Worm (Caenorhabditis elegans): ENCODE measurements around the gene dod-23.

dod-23 gene

DNA sequence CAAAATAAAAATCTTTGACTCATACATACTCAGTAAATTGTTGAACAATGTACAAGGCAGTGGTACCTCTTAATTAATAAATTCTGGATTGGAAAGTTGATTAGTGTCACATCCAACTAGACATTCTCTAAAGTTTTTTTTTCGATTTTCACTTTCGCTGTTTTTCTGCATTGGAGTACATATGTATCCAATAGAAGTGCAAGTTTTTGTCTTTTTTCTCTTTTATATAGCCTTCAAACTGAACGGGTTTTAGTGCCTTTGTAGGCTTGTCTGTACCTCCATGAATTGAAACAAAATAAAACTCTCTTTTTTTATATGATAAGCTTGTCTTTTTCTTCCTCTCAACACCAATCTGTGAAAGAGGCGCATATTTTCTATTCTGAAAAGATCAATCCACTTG, 18.8 kb downstream of the dod-23 start:
- TF ChIP-seq sea-1 (GFP tag; conservative IDR thresholded peaks at IDR 0.05) (no peak), tra-4 (tag; optimal IDR thresholded peaks at IDR 0.05) (no peak), tbx-11 (GFP tag; IDR thresholded peaks at IDR 0.05) (no peak), tbx-37 (GFP tag; conservative IDR thresholded peaks at IDR 0.05) (no peak), ceh-36 (tag; optimal IDR thresholded peaks at IDR 0.05) (no peak), scrt-1 (GFP tag; IDR thresholded peaks at IDR 0.05) (no peak), flt-1 (GFP tag; IDR thresholded peaks at IDR 0.05) (no peak), hnd-1 (tag; optimal IDR thresholded peaks at IDR 0.05) (no peak), aly-1 (tag; optimal IDR thresholded peaks at IDR 0.05) (no peak), hmg-4 (GFP tag; optimal IDR thresholded peaks at IDR 0.05) (no peak), ceh-13 (GFP tag; optimal IDR thresholded peaks at IDR 0.05) (no peak), F13C5.2 (tag; optimal IDR thresholded peaks at IDR 0.05) (no peak), pes-1 (GFP tag; IDR thresholded peaks at IDR 0.05) (no peak), hmbx-1 (tag; optimal IDR thresholded peaks at IDR 0.05) (no peak), B0310.2 (tag; optimal IDR thresholded peaks at IDR 0.05) (no peak), ama-1 (optimal IDR thresholded peaks at IDR 0.05) (no peak)

DNA sequence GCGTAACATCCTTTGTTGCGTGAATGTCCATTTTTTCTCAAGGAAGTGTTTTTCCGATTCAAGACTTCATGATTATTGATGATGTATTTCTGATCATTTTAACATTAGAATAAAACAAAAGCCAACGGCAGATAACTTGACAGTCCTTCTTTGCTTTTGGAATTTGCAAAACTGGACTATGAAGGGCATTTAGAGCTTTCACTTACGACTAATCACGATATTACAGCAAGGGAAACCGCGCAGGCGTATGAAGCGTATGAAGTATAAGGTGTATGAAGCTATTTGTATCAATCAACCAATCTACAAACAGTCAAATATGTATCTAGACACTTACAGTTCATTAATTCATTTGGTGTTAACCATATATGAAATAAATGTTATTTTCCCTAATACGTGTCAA, 21.2 kb downstream of the dod-23 start:
- no peak for TF ChIP-seq ama-1 (optimal IDR thresholded peaks at IDR 0.05)
- no peak for TF ChIP-seq flt-1 (GFP tag; IDR thresholded peaks at IDR 0.05)
- no peak for TF ChIP-seq ceh-13 (GFP tag; optimal IDR thresholded peaks at IDR 0.05)
- TF ChIP-seq ceh-36 (tag; optimal IDR thresholded peaks at IDR 0.05): no peak
- no peak for TF ChIP-seq hnd-1 (tag; optimal IDR thresholded peaks at IDR 0.05)
- TF ChIP-seq F13C5.2 (tag; optimal IDR thresholded peaks at IDR 0.05): no peak
- TF ChIP-seq aly-1 (tag; optimal IDR thresholded peaks at IDR 0.05): no peak
- no peak for TF ChIP-seq tbx-11 (GFP tag; IDR thresholded peaks at IDR 0.05)
- no peak for TF ChIP-seq scrt-1 (GFP tag; IDR thresholded peaks at IDR 0.05)
- no peak for TF ChIP-seq tbx-37 (GFP tag; conservative IDR thresholded peaks at IDR 0.05)
- no peak for TF ChIP-seq hmbx-1 (tag; optimal IDR thresholded peaks at IDR 0.05)
- TF ChIP-seq ets-7 (tag; optimal IDR thresholded peaks at IDR 0.05): no peak
- no peak for TF ChIP-seq hmg-4 (GFP tag; optimal IDR thresholded peaks at IDR 0.05)
- no peak for TF ChIP-seq tra-4 (tag; optimal IDR thresholded peaks at IDR 0.05)
- TF ChIP-seq pes-1 (GFP tag; IDR thresholded peaks at IDR 0.05): no peak
- no peak for TF ChIP-seq B0310.2 (tag; optimal IDR thresholded peaks at IDR 0.05)
- TF ChIP-seq sea-1 (GFP tag; conservative IDR thresholded peaks at IDR 0.05): no peak

DNA sequence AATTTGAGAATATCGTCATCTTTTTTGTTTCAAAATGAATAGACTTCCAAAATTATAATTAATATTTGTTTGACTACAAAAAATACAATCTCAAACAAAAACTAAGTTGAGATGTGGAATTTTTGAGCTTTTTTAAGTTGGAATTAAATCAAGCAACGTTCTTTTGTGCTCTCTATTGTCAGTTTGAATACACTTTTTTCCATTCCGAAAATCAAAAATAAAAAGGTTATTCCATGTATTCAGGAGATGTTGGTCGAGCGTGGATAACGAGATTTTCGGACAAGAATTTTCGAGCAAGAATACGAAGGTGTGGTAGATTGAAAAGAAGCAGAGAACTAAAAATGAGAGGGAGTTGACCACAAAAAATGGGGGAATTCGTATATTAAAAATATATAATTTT, 28.8 kb downstream of the dod-23 start:
- no peak for TF ChIP-seq ets-7 (tag; optimal IDR thresholded peaks at IDR 0.05)
- TF ChIP-seq sea-1 (GFP tag; conservative IDR thresholded peaks at IDR 0.05): no peak
- TF ChIP-seq hmg-4 (GFP tag; optimal IDR thresholded peaks at IDR 0.05): no peak
- no peak for TF ChIP-seq tbx-37 (GFP tag; conservative IDR thresholded peaks at IDR 0.05)
- TF ChIP-seq F13C5.2 (tag; optimal IDR thresholded peaks at IDR 0.05): no peak

DNA sequence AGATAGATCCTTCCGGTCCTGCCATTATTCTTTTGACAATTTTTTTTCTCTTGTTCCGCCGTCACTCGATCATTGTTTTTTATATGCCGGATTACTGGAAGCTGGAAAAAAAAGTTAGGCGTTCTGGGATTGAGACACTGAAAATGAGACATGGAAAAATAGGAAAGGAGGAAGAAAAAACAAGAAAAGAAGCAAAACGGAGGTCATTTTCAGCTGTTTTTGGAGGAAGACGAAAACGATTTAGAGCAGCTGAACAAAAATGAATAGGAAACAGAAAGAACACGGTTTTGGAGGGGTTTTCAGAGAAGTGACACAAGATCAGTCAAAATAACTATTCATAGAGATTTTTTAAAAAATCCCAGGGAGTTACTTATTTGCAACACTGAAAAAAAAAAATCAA, 29.9 kb downstream of the dod-23 start, which contains the start of gene amt-3:
amt-3 (minus strand) TSS at position 101 of the 400 bp plus-strand sequence.
- TF ChIP-seq aly-1 (tag; optimal IDR thresholded peaks at IDR 0.05) (no peak), ceh-13 (GFP tag; optimal IDR thresholded peaks at IDR 0.05) (no peak), B0310.2 (tag; optimal IDR thresholded peaks at IDR 0.05) (no peak), ceh-36 (tag; optimal IDR thresholded peaks at IDR 0.05) (no peak), pes-1 (GFP tag; IDR thresholded peaks at IDR 0.05) (no peak), flt-1 (GFP tag; IDR thresholded peaks at IDR 0.05) (no peak), F13C5.2 (tag; optimal IDR thresholded peaks at IDR 0.05) (no peak), tra-4 (tag; optimal IDR thresholded peaks at IDR 0.05) (no peak), tbx-37 (GFP tag; conservative IDR thresholded peaks at IDR 0.05) (no peak), tbx-11 (GFP tag; IDR thresholded peaks at IDR 0.05) (no peak), hnd-1 (tag; optimal IDR thresholded peaks at IDR 0.05) (no peak), ama-1 (optimal IDR thresholded peaks at IDR 0.05) (no peak), ets-7 (tag; optimal IDR thresholded peaks at IDR 0.05) (no peak), sea-1 (GFP tag; conservative IDR thresholded peaks at IDR 0.05) (no peak)

DNA sequence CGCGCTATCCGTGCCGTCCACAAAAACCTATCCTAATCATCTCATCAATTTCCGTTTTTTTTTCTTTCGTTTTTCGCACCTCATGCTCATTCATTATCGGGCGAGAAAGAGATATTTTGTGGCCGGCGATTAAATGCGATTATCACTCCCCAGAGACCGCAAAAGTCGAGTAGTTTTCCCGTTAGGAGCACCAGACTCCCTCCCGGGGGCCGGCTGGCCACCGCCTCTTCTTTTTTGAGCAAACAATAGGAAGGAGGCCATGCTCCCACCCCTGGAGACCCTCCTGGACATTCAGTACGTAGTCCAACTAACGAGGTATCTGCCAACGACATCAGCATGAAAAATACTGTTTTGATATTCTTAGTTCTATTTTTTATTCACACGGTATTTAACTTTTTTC, 38.5 kb downstream of the dod-23 start, which contains the start of gene M195.2:
M195.2 (plus strand) TSS at position 301 of the 400 bp plus-strand sequence.
- TF ChIP-seq flt-1 (GFP tag; IDR thresholded peaks at IDR 0.05): no peak
- TF ChIP-seq ceh-13 (GFP tag; optimal IDR thresholded peaks at IDR 0.05): no peak
- no peak for TF ChIP-seq hnd-1 (tag; optimal IDR thresholded peaks at IDR 0.05)

DNA sequence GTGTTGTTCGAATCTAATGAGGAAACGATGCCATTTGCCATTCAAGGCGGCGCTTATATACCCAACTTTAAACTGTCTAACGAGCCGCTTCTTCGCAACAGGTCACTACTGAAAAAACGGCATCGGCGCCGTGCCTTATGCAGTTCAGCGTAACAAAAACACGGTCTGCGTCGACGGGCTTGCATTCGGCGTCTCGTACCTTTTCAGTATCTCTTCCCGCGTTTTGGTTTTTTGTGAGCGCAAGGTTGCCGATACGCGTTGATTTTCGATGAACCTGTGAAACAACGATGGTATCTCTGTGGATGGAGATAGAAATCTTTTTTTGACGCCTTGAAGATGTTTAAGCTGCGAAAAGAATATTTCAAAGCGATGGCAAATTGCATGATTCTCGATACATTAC, 39.6 kb downstream of the dod-23 start, which contains the start of gene col-77:
col-77 (minus strand) TSS at position 32 of the 400 bp plus-strand sequence.
- TF ChIP-seq F13C5.2 (tag; optimal IDR thresholded peaks at IDR 0.05) (no peak), hmbx-1 (tag; optimal IDR thresholded peaks at IDR 0.05) (no peak), flt-1 (GFP tag; IDR thresholded peaks at IDR 0.05) (no peak), scrt-1 (GFP tag; IDR thresholded peaks at IDR 0.05) (no peak), tra-4 (tag; optimal IDR thresholded peaks at IDR 0.05) (no peak), ceh-36 (tag; optimal IDR thresholded peaks at IDR 0.05) (no peak), ceh-13 (GFP tag; optimal IDR thresholded peaks at IDR 0.05) (no peak), aly-1 (tag; optimal IDR thresholded peaks at IDR 0.05) (no peak), ama-1 (optimal IDR thresholded peaks at IDR 0.05) (no peak), tbx-11 (GFP tag; IDR thresholded peaks at IDR 0.05) (no peak), hmg-4 (GFP tag; optimal IDR thresholded peaks at IDR 0.05) (no peak), B0310.2 (tag; optimal IDR thresholded peaks at IDR 0.05) (no peak), tbx-37 (GFP tag; conservative IDR thresholded peaks at IDR 0.05) (no peak), ets-7 (tag; optimal IDR thresholded peaks at IDR 0.05) (no peak), hnd-1 (tag; optimal IDR thresholded peaks at IDR 0.05) (no peak), sea-1 (GFP tag; conservative IDR thresholded peaks at IDR 0.05) (no peak), pes-1 (GFP tag; IDR thresholded peaks at IDR 0.05) (no peak)

DNA sequence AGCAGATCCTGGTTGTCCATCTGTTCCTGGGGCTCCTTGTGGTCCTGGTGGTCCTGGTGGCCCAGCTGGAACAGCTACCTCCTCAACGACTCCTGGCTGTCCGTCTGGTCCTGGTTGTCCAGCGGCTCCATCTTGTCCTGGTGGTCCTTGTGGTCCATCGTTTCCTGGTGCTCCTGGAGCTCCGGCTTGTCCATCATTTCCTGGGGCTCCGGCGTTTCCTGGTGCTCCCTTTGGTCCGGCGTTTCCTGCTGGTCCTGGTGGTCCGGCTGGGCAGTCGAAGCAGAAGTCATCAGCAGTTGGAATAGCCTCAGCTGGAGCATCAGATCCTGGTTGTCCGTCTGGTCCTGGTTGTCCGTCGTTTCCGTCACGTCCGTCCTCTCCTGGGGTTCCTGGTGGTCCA, 40.5 kb downstream of the dod-23 start:
- TF ChIP-seq tra-4 (tag; optimal IDR thresholded peaks at IDR 0.05): no peak
- peak; percentile 14 for TF ChIP-seq hmg-4 (GFP tag; optimal IDR thresholded peaks at IDR 0.05)

DNA sequence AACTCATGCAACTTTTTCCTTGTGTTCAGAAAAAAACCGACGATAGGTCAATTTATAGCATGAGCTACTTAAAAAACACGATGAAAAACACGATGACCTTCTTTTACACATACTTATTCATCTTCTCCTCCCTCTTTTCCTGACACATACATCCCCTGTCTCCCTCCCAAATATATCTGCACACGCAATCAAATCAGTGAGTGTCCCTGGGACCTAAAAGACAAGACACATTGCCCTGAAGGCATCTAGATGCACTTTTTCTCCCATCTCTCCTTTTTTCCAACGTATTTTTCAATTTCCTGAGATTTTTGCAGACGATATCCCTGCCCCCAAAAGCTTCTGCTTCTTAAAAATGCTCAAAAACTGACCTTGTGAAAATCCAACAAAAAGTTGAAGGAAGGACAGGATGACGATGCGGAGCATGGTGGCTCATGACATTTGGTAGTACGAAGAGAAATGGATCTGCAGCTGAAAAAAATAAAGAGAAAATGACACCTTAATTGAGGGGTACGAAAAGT, 44.7 kb downstream of the dod-23 start, which contains the start of gene C26D10.6:
C26D10.6 (minus strand) TSS at position 468 of the 518 bp plus-strand sequence.
- TF ChIP-seq flt-1 (GFP tag; IDR thresholded peaks at IDR 0.05): no peak
- no peak for TF ChIP-seq B0310.2 (tag; optimal IDR thresholded peaks at IDR 0.05)
- TF ChIP-seq hnd-1 (tag; optimal IDR thresholded peaks at IDR 0.05): no peak
- TF ChIP-seq ceh-13 (GFP tag; optimal IDR thresholded peaks at IDR 0.05): no peak
- TF ChIP-seq scrt-1 (GFP tag; IDR thresholded peaks at IDR 0.05): no peak
- TF ChIP-seq sea-1 (GFP tag; conservative IDR thresholded peaks at IDR 0.05): no peak
- no peak for TF ChIP-seq ets-7 (tag; optimal IDR thresholded peaks at IDR 0.05)
- TF ChIP-seq aly-1 (tag; optimal IDR thresholded peaks at IDR 0.05): no peak
- no peak for TF ChIP-seq F13C5.2 (tag; optimal IDR thresholded peaks at IDR 0.05)
- no peak for TF ChIP-seq tra-4 (tag; optimal IDR thresholded peaks at IDR 0.05)

All from whole organism, early embryonic.